Comparison of ENCODE assay signal across 2 fruit fly cellular contexts in the genomic region with DNA sequence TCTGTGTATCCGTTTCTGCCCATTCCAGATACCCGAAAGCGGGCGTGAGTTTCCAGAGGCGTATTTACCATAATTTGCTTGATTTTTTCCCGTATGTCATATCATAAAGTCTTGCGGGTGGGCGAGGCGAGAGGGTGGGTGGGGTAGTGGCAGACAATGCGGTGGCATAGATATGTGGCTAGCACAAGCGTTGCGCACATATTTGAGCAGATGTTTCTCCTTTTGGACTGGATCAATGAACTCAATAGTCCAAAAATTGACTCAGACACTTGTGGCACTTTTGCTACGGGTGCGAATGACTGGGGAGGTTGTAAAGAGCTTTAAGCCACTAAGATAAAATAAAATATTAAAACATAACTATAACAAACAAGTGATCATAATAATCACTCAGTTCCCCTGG.
A peak's percentile ranks its signal among the peaks of the same experiment; 100 is the strongest.
TF ChIP-seq lines count a peak whose summit lies in the region.

No protein-coding gene starts in this region.

- TF ChIP-seq CTCF in whole organism, embryonic (GFP tag; optimal IDR thresholded peaks at IDR 0.05; lab: Kevin White, UChicago): no peak

TF ChIP-seq in whole organism, embryonic, 481 proteins besides CTCF, POLR2A, EP300 and RAD21 (continues in another document):
- TF ChIP-seq stc (GFP tag; IDR thresholded peaks at IDR 0.05; lab: Robert Waterston, UW) (no peak), vfl (GFP tag; optimal IDR thresholded peaks at IDR 0.05; lab: Kevin White, UChicago) (no peak), sr (GFP tag; IDR thresholded peaks at IDR 0.05; lab: Robert Waterston, UW) (no peak), ATbp (GFP tag; optimal IDR thresholded peaks at IDR 0.05; lab: Kevin White, UChicago) (peak; percentile 36), CG12659 (GFP tag; optimal IDR thresholded peaks at IDR 0.05; lab: Kevin White, UChicago) (no peak), CG7745 (tag; optimal IDR thresholded peaks at IDR 0.05; lab: Kevin White, UChicago) (no peak), Meics (GFP tag; optimal IDR thresholded peaks at IDR 0.05; lab: Kevin White, UChicago) (no peak), sima (GFP tag; optimal IDR thresholded peaks at IDR 0.05; lab: Kevin White, UChicago) (no peak), CG31365 (tag; optimal IDR thresholded peaks at IDR 0.05; lab: Kevin White, UChicago) (no peak), CG5245 (GFP tag; optimal IDR thresholded peaks at IDR 0.05; lab: Kevin White, UChicago) (no peak), CG17328 (GFP tag; IDR thresholded peaks at IDR 0.05; lab: Robert Waterston, UW) (no peak), CG2202 (tag; optimal IDR thresholded peaks at IDR 0.05; lab: Kevin White, UChicago) (no peak), CG9817 (tag; optimal IDR thresholded peaks at IDR 0.05; lab: Kevin White, UChicago) (no peak), CG8290 (GFP tag; optimal IDR thresholded peaks at IDR 0.05; lab: Kevin White, UChicago) (no peak), CG8290 (tag; optimal IDR thresholded peaks at IDR 0.05; lab: Kevin White, UChicago) (peak in 1 of 2 experiments; percentile 13), Elba2 (GFP tag; optimal IDR thresholded peaks at IDR 0.05; lab: Kevin White, UChicago) (no peak), CG1233 (GFP tag; optimal IDR thresholded peaks at IDR 0.05; lab: Kevin White, UChicago) (no peak), gt (GFP tag; IDR thresholded peaks at IDR 0.05; lab: Robert Waterston, UW) (no peak), scrt (GFP tag; optimal IDR thresholded peaks at IDR 0.05; lab: Kevin White, UChicago) (no peak), pum (GFP tag; optimal IDR thresholded peaks at IDR 0.05; lab: Kevin White, UChicago) (no peak), CG32532 (GFP tag; IDR thresholded peaks at IDR 0.05; lab: Robert Waterston, UW) (no peak), B-H1 (GFP tag; IDR thresholded peaks at IDR 0.05; lab: Robert Waterston, UW) (no peak), CG17186 (GFP tag; optimal IDR thresholded peaks at IDR 0.05; lab: Kevin White, UChicago) (no peak), trh (GFP tag; optimal IDR thresholded peaks at IDR 0.05; lab: Kevin White, UChicago) (no peak), lab (GFP tag; optimal IDR thresholded peaks at IDR 0.05; lab: Kevin White, UChicago) (peak; percentile 33), ssp (GFP tag; IDR thresholded peaks at IDR 0.05; lab: Robert Waterston, UW) (no peak), HLH4C (GFP tag; IDR thresholded peaks at IDR 0.05; lab: Robert Waterston, UW; ENCODE audit: partially characterized antibody) (no peak), CG33557 (GFP tag; optimal IDR thresholded peaks at IDR 0.05; lab: Kevin White, UChicago) (no peak), E2f1 (GFP tag; IDR thresholded peaks at IDR 0.05; lab: Robert Waterston, UW) (no peak), nau (GFP tag; optimal IDR thresholded peaks at IDR 0.05; lab: Kevin White, UChicago) (no peak), Dek (tag; optimal IDR thresholded peaks at IDR 0.05; lab: Kevin White, UChicago) (peak; percentile 4), Antp (GFP tag; optimal IDR thresholded peaks at IDR 0.05; lab: Kevin White, UChicago) (no peak), CG10543 (GFP tag; optimal IDR thresholded peaks at IDR 0.05; lab: Kevin White, UChicago) (no peak), br (optimal IDR thresholded peaks at IDR 0.05; lab: Kevin White, UChicago) (no peak), otp (GFP tag; IDR thresholded peaks at IDR 0.05; lab: Robert Waterston, UW) (no peak), sens (GFP tag; lab: Kevin White, UChicago) (peak; percentile 53), corto (GFP tag; optimal IDR thresholded peaks at IDR 0.05; lab: Kevin White, UChicago) (no peak), BtbVII (GFP tag; optimal IDR thresholded peaks at IDR 0.05; lab: Kevin White, UChicago) (no peak), Hr51 (GFP tag; optimal IDR thresholded peaks at IDR 0.05; lab: Kevin White, UChicago) (no peak), Fer1 (GFP tag; optimal IDR thresholded peaks at IDR 0.05; lab: Kevin White, UChicago) (peak; percentile 1), Ssrp (tag; optimal IDR thresholded peaks at IDR 0.05; lab: Kevin White, UChicago) (no peak), Opbp (GFP tag; IDR thresholded peaks at IDR 0.05; lab: Robert Waterston, UW; ENCODE audit: partially characterized antibody) (no peak), CG11695 (GFP tag; IDR thresholded peaks at IDR 0.05; lab: Robert Waterston, UW) (no peak), HLH3B (GFP tag; IDR thresholded peaks at IDR 0.05; lab: Robert Waterston, UW) (0 out of 2 replicates have a peak, but pooled peaks have one; percentile 12), Hr39 (optimal IDR thresholded peaks at IDR 0.05; lab: Kevin White, UChicago) (no peak), H15 (GFP tag; IDR thresholded peaks at IDR 0.05; lab: Robert Waterston, UW) (no peak)

TF ChIP-seq in whole organism, prepupa, 60 proteins besides CTCF, POLR2A, EP300 and RAD21:
- TF ChIP-seq fkh (GFP tag; optimal IDR thresholded peaks at IDR 0.05; lab: Kevin White, UChicago) (peak; percentile 85), Eip78C (GFP tag; lab: Kevin White, UChicago) (peak; percentile 9), CG8632 (GFP tag; optimal IDR thresholded peaks at IDR 0.05; lab: Kevin White, UChicago) (no peak)
